Fruit fly (Drosophila melanogaster): ENCODE data around the gene CG33189.

The CG33189 gene

DNA sequence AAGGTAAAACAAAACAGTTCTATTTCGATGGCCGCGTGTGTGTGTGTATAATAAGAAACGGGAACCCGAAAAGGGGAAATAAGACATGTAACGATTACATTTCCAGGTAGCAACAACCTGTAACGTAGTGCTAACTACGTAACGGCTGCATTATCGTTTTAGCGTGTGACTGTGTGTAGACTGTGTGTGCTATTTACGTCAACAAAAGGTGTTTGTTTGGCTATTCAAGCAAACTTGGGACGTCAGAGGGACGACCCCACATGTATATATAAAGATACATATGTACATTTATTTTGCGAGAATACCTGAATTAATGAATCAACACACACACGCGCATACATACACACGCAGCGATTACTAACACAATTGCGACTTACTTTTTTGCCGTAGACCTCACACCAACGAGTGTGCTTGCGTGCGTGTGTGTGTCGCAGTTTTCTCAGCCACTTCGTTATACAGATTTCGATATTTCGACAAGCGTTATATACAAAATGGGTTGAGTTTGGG lies 39.0 kb upstream of the CG33189 start (continued):
- no peak for TF ChIP-seq CG9817 (tag; optimal IDR thresholded peaks at IDR 0.05)
- peak; percentile 13 for TF ChIP-seq Dip3 (GFP tag; optimal IDR thresholded peaks at IDR 0.05)
- no peak for TF ChIP-seq phol (tag; optimal IDR thresholded peaks at IDR 0.05)
- TF ChIP-seq CG4707 (GFP tag; optimal IDR thresholded peaks at IDR 0.05), result no peak
- no peak for TF ChIP-seq luna (GFP tag; optimal IDR thresholded peaks at IDR 0.05)
- no peak for TF ChIP-seq Usf (GFP tag; optimal IDR thresholded peaks at IDR 0.05)
- TF ChIP-seq CG13775 (GFP tag; optimal IDR thresholded peaks at IDR 0.05), result no peak
- no peak for TF ChIP-seq CG3726 (GFP tag; IDR thresholded peaks at IDR 0.05)
- TF ChIP-seq CG10959 (GFP tag; IDR thresholded peaks at IDR 0.05), result no peak
- TF ChIP-seq Mad (GFP tag; optimal IDR thresholded peaks at IDR 0.05), result peak; percentile 13
- TF ChIP-seq CG14014 (GFP tag; IDR thresholded peaks at IDR 0.05), result peak; percentile 63; the same call in 1 of the 2 replicates
- no peak for TF ChIP-seq toy (GFP tag; IDR thresholded peaks at IDR 0.05)
- peak in 1 of 2 experiments; percentile 57 for TF ChIP-seq Pdp1 (GFP tag; optimal IDR thresholded peaks at IDR 0.05)
- no peak for TF ChIP-seq Ptx1 (GFP tag; IDR thresholded peaks at IDR 0.05)
- TF ChIP-seq CG2116 (GFP tag; optimal IDR thresholded peaks at IDR 0.05), result no peak
- TF ChIP-seq Dbx (GFP tag; IDR thresholded peaks at IDR 0.05), result peak; percentile 52; the same call in 1 of the 3 replicates
- TF ChIP-seq CG2875 (GFP tag; optimal IDR thresholded peaks at IDR 0.05), result peak; percentile 5
- TF ChIP-seq Dip2 (GFP tag; IDR thresholded peaks at IDR 0.05), result no peak
- no peak for TF ChIP-seq CG11247 (GFP tag; IDR thresholded peaks at IDR 0.05)
- TF ChIP-seq Atf6 (GFP tag; IDR thresholded peaks at IDR 0.05), result peak; percentile 69
- peak; percentile 29 for TF ChIP-seq ac (GFP tag; optimal IDR thresholded peaks at IDR 0.05)
- TF ChIP-seq CG17912 (GFP tag; optimal IDR thresholded peaks at IDR 0.05), result peak; percentile 22
- TF ChIP-seq CG8290 (GFP tag; optimal IDR thresholded peaks at IDR 0.05), result no peak
- peak in 1 of 2 experiments; percentile 81 for TF ChIP-seq CG8290 (tag; optimal IDR thresholded peaks at IDR 0.05)
- no peak for TF ChIP-seq CG1024 (GFP tag; IDR thresholded peaks at IDR 0.05)
- no peak for TF ChIP-seq esg (GFP tag; conservative IDR thresholded peaks at IDR 0.05)
- no peak for TF ChIP-seq sens-2 (GFP tag; IDR thresholded peaks at IDR 0.05)
- TF ChIP-seq unpg (GFP tag; optimal IDR thresholded peaks at IDR 0.05), result no peak
- TF ChIP-seq row (GFP tag; IDR thresholded peaks at IDR 0.05), result peak; percentile 23; the same call in 1 of the 3 replicates
- no peak for TF ChIP-seq pan (optimal IDR thresholded peaks at IDR 0.05)
- no peak for TF ChIP-seq pan (GFP tag; optimal IDR thresholded peaks at IDR 0.05 in 1 of 2, IDR thresholded peaks at IDR 0.05 in 1 of 2)
- TF ChIP-seq HmgD (GFP tag; optimal IDR thresholded peaks at IDR 0.05), result no peak
- no peak for TF ChIP-seq Poxn (GFP tag; IDR thresholded peaks at IDR 0.05)
- TF ChIP-seq twi (tag; optimal IDR thresholded peaks at IDR 0.05), result no peak
- TF ChIP-seq zen2 (GFP tag; IDR thresholded peaks at IDR 0.05; ENCODE audit: partially characterized antibody), result no peak
- TF ChIP-seq dan (GFP tag; IDR thresholded peaks at IDR 0.05), result no peak
- peak; percentile 33; the same call in 1 of the 2 replicates for TF ChIP-seq CG32532 (GFP tag; IDR thresholded peaks at IDR 0.05)
- no peak for TF ChIP-seq ftz-f1 (GFP tag; optimal IDR thresholded peaks at IDR 0.05)
- TF ChIP-seq CG6854 (GFP tag; optimal IDR thresholded peaks at IDR 0.05), result no peak
- TF ChIP-seq hkb (optimal IDR thresholded peaks at IDR 0.05), result no peak
- peak; percentile 41; the same call in 1 of the 2 replicates for TF ChIP-seq hkb (GFP tag; IDR thresholded peaks at IDR 0.05)
- no peak for TF ChIP-seq dm (GFP tag; optimal IDR thresholded peaks at IDR 0.05)
- TF ChIP-seq unc-4 (GFP tag; IDR thresholded peaks at IDR 0.05; ENCODE audit: partially characterized antibody), result no peak
- TF ChIP-seq D (optimal IDR thresholded peaks at IDR 0.05), result no peak
- no peak for TF ChIP-seq D (GFP tag; optimal IDR thresholded peaks at IDR 0.05)
- no peak for TF ChIP-seq CG31388 (GFP tag; optimal IDR thresholded peaks at IDR 0.05)
- TF ChIP-seq Awh (GFP tag; IDR thresholded peaks at IDR 0.05), result no peak
- TF ChIP-seq CG16863 (GFP tag; optimal IDR thresholded peaks at IDR 0.05), result peak; percentile 43
- peak; percentile 77 for TF ChIP-seq rib (GFP tag; IDR thresholded peaks at IDR 0.05)
- no peak for TF ChIP-seq eyg (GFP tag; optimal IDR thresholded peaks at IDR 0.05)
- no peak for TF ChIP-seq CTCF (GFP tag; optimal IDR thresholded peaks at IDR 0.05)
- no peak for TF ChIP-seq Nf-YA (GFP tag; IDR thresholded peaks at IDR 0.05)
- no peak for TF ChIP-seq CG34224 (GFP tag; IDR thresholded peaks at IDR 0.05; ENCODE audit: partially characterized antibody)
- TF ChIP-seq PHDP (tag; optimal IDR thresholded peaks at IDR 0.05), result peak; percentile 48

Measured in whole organism, embryonic.